Fruit fly (Drosophila melanogaster) whole organism, embryonic: ENCODE results near the gene pnr.

Source experiments
- B-H2 ChIP-seq: fragments of 200-800 bp; sonication (Bioruptor generic); optimal IDR thresholded peaks from 2 replicates; lab custom pipeline; 2018; ENCODE audit warnings: missing biosample characterization, mild to moderate bottlenecking, missing genetic modification characterization
- CG10654 ChIP-seq: fragments of 200-800 bp; sonication (Bioruptor generic); optimal IDR thresholded peaks from 2 replicates; lab custom pipeline; 2016; ENCODE audit warnings: missing biosample characterization, missing genetic modification characterization
- CG10959 ChIP-seq: fragments of 200-800 bp; sonication (Bioruptor generic); IDR thresholded peaks from 2 replicates; pipeline ENCODE4 v1.3.6; 2022; ENCODE audit warnings: missing biosample characterization, missing genetic modification characterization
- CG11093 ChIP-seq: fragments of 200-800 bp; sonication (Bioruptor generic); IDR thresholded peaks from 3 replicates; pipeline ENCODE4 v1.3.6; 2022; ENCODE audit warnings: missing biosample characterization, missing genetic modification characterization
- CG11504 ChIP-seq: fragments of 200-800 bp; sonication (Bioruptor generic); optimal IDR thresholded peaks from 3 replicates; lab custom pipeline; 2019; ENCODE audit warnings: missing biosample characterization, mild to moderate bottlenecking, missing genetic modification characterization, moderate library complexity
- CG12659 ChIP-seq: fragments of 200-800 bp; sonication (Bioruptor generic); optimal IDR thresholded peaks from 3 replicates; lab custom pipeline; 2017; ENCODE audit warnings: mild to moderate bottlenecking, missing biosample characterization, missing genetic modification reagents, missing genetic modification characterization
- CG12942 ChIP-seq: fragments of 200-800 bp; sonication (Bioruptor generic); optimal IDR thresholded peaks from 3 replicates; lab custom pipeline; 2016; ENCODE audit warnings: missing biosample characterization, missing genetic modification characterization
- CG13424 ChIP-seq: fragments of 200-800 bp; sonication (Bioruptor generic); optimal IDR thresholded peaks from 2 replicates; lab custom pipeline; 2019; ENCODE audit warnings: missing biosample characterization, mild to moderate bottlenecking, missing genetic modification characterization, moderate library complexity
- CG13624 ChIP-seq: fragments of 200-800 bp; sonication (Bioruptor generic); optimal IDR thresholded peaks from 2 replicates; lab custom pipeline; 2016; ENCODE audit warnings: missing biosample characterization, missing genetic modification characterization
- CG15696 ChIP-seq: fragments of 200-800 bp; sonication (Bioruptor generic); optimal IDR thresholded peaks from 2 replicates; lab custom pipeline; 2019; ENCODE audit warnings: missing biosample characterization, mild to moderate bottlenecking, missing genetic modification characterization, moderate library complexity
- CG17829 ChIP-seq: fragments of 200-800 bp; optimal IDR thresholded peaks from 2 replicates; lab custom pipeline; 2019; ENCODE audit warnings: missing biosample characterization, mild to moderate bottlenecking, missing genetic modification characterization, moderate library complexity
- CG1792 ChIP-seq: fragments of 200-800 bp; sonication (Bioruptor generic); optimal IDR thresholded peaks from 2 replicates; lab custom pipeline; 2016; ENCODE audit warnings: missing biosample characterization, missing genetic modification characterization
- CG2712 ChIP-seq: fragments of 200-800 bp; optimal IDR thresholded peaks from 3 replicates; lab custom pipeline; 2019; ENCODE audit warnings: missing biosample characterization, mild to moderate bottlenecking, missing genetic modification characterization, moderate library complexity
- CG30403 ChIP-seq: fragments of 200-800 bp; sonication (Bioruptor generic); optimal IDR thresholded peaks from 3 replicates; lab custom pipeline; 2016; ENCODE audit warnings: missing biosample characterization, missing genetic modification characterization
- CG30431 ChIP-seq: fragments of 200-800 bp; sonication (Bioruptor generic); optimal IDR thresholded peaks from 2 replicates; lab custom pipeline; 2017; ENCODE audit warnings: missing biosample characterization, missing genetic modification characterization
- CG32532 ChIP-seq: fragments of 200-800 bp; sonication (Bioruptor generic); IDR thresholded peaks from 2 replicates; pipeline ENCODE4 v1.3.6; 2022; ENCODE audit warnings: missing biosample characterization, missing genetic modification characterization
- CG3281 ChIP-seq: fragments of 200-800 bp; sonication (Bioruptor generic); optimal IDR thresholded peaks from 3 replicates; lab custom pipeline; 2017; ENCODE audit warnings: missing biosample characterization, mild to moderate bottlenecking, missing genetic modification characterization
- CG3726 ChIP-seq: fragments of 200-800 bp; sonication (Bioruptor generic); IDR thresholded peaks from 3 replicates; pipeline ENCODE4, ENCODE4 v1.3.6; 2022; ENCODE audit warnings: missing biosample characterization, missing genetic modification characterization
- CG3995 ChIP-seq: fragments of 200-800 bp; sonication (Bioruptor generic); optimal IDR thresholded peaks from 3 replicates; lab custom pipeline; 2016; ENCODE audit warnings: missing biosample characterization, missing genetic modification characterization
- CG7786 ChIP-seq: fragments of 200-800 bp; sonication (Bioruptor generic); optimal IDR thresholded peaks from 2 replicates; lab custom pipeline; 2016; ENCODE audit warnings: missing biosample characterization, missing genetic modification characterization
- CG7839 ChIP-seq: fragments of 200-800 bp; sonication (Bioruptor generic); optimal IDR thresholded peaks from 3 replicates; lab custom pipeline; 2018; ENCODE audit warnings: missing biosample characterization, mild to moderate bottlenecking, missing genetic modification characterization, moderate library complexity
- CG8765 ChIP-seq: fragments of 200-800 bp; sonication (Bioruptor generic); IDR thresholded peaks from 2 replicates; pipeline ENCODE4 v1.3.6; 2022; ENCODE audit warnings: missing biosample characterization, missing genetic modification characterization
- CG8924 ChIP-seq: fragments of 200-800 bp; optimal IDR thresholded peaks from 3 replicates; lab custom pipeline; 2019; ENCODE audit warnings: missing biosample characterization, mild to moderate bottlenecking, missing genetic modification characterization, moderate library complexity
- D ChIP-seq, 2 experiments: fragments of 200-800 bp in 1 of 2; fragments of >200 bp in 1 of 2; sonication (Bioruptor generic) in 1 of 2; optimal IDR thresholded peaks; 2 replicates in 1 of 2; 3 replicates in 1 of 2; lab custom pipeline; 2017; ENCODE audit warnings: mild to moderate bottlenecking in 1 of 2, missing biosample characterization in 1 of 2, missing genetic modification characterization in 1 of 2, missing genetic modification reagents in 1 of 2
- Drgx ChIP-seq: fragments of 200-800 bp; sonication (Bioruptor generic); IDR thresholded peaks from 2 replicates; pipeline ENCODE4 v1.3.6; 2022; ENCODE audit warnings: missing biosample characterization, missing genetic modification characterization
- Hmr ChIP-seq: fragments of 200-800 bp; sonication (Bioruptor generic); optimal IDR thresholded peaks from 3 replicates; lab custom pipeline; 2017; ENCODE audit warnings: mild to moderate bottlenecking, missing biosample characterization, missing genetic modification reagents, missing genetic modification characterization
- Lpt ChIP-seq: fragments of >200 bp; optimal IDR thresholded peaks from 2 replicates; lab custom pipeline; 2018; ENCODE audit warnings: missing biosample characterization, missing genetic modification characterization
- PHDP ChIP-seq: fragments of 200-800 bp; sonication (Bioruptor generic); optimal IDR thresholded peaks from 3 replicates; lab custom pipeline; 2018; ENCODE audit warnings: missing biosample characterization, mild to moderate bottlenecking, missing genetic modification characterization, moderate library complexity
- Spps ChIP-seq: fragments of 200-800 bp; sonication (Bioruptor generic); optimal IDR thresholded peaks from 2 replicates; lab custom pipeline; 2018; ENCODE audit warnings: missing biosample characterization, mild to moderate bottlenecking, missing genetic modification characterization
- Ssrp ChIP-seq: fragments of 200-800 bp; sonication (Bioruptor generic); optimal IDR thresholded peaks from 2 replicates; lab custom pipeline; 2018; ENCODE audit warnings: missing biosample characterization, mild to moderate bottlenecking, missing genetic modification characterization, moderate library complexity
- ash1 ChIP-seq: fragments of 200-800 bp; sonication (Bioruptor generic); optimal IDR thresholded peaks from 2 replicates; lab custom pipeline; 2018; ENCODE audit warnings: missing biosample characterization, mild to moderate bottlenecking, missing genetic modification characterization
- cad ChIP-seq: fragments of >200 bp; optimal IDR thresholded peaks from 2 replicates; lab custom pipeline; 2017; ENCODE audit warnings: missing biosample characterization, missing genetic modification characterization
- crol ChIP-seq: fragments of 200-800 bp; sonication (Bioruptor generic); IDR thresholded peaks from 2 replicates; pipeline ENCODE4 v1.3.6; 2022; ENCODE audit warnings: missing biosample characterization, missing genetic modification characterization
- dm ChIP-seq: fragments of 200-800 bp; sonication (Bioruptor generic); optimal IDR thresholded peaks from 3 replicates; lab custom pipeline; 2016; ENCODE audit warnings: missing biosample characterization, missing genetic modification characterization
- gem ChIP-seq: fragments of 200-800 bp; sonication (Bioruptor generic); optimal IDR thresholded peaks from 2 replicates; lab custom pipeline; 2019; ENCODE audit warnings: missing biosample characterization, mild to moderate bottlenecking, missing genetic modification characterization, moderate library complexity
- gsb-n ChIP-seq: fragments of 200-800 bp; sonication (Bioruptor generic); optimal IDR thresholded peaks from 3 replicates; lab custom pipeline; 2018; ENCODE audit warnings: missing biosample characterization, mild to moderate bottlenecking, missing genetic modification characterization
- hkb ChIP-seq, 2 experiments: fragments of 200-800 bp in 1 of 2; fragments of >200 bp in 1 of 2; sonication (Bioruptor generic) in 1 of 2; IDR thresholded peaks in 1 of 2; optimal IDR thresholded peaks in 1 of 2; 2 replicates each; pipeline versions ENCODE4 v1.3.6 to Lab custom; 2017 to 2022; ENCODE audit warnings: missing biosample characterization in 1 of 2, missing genetic modification characterization in 1 of 2
- lilli ChIP-seq: fragments of 200-800 bp; sonication (Bioruptor generic); optimal IDR thresholded peaks from 3 replicates; lab custom pipeline; 2016; ENCODE audit warnings: missing biosample characterization, missing genetic modification characterization
- lola ChIP-seq, 3 experiments: fragments of >200 bp in 2 of 3; fragments of 200-800 bp in 1 of 3; sonication (Bioruptor generic) in 1 of 3; optimal IDR thresholded peaks; 2 replicates each; lab custom pipeline; 2017 to 2019; ENCODE audit warnings: missing biosample characterization in 3 of 3, missing genetic modification characterization in 3 of 3, mild to moderate bottlenecking in 1 of 3, moderate library complexity in 1 of 3
- mld ChIP-seq: fragments of 200-800 bp; sonication (Bioruptor generic); IDR thresholded peaks from 3 replicates; pipeline ENCODE4 v1.3.6; 2022; ENCODE audit warnings: missing biosample characterization, missing genetic modification characterization; ENCODE audit not compliant: partially characterized antibody
- org-1 ChIP-seq: fragments of 200-800 bp; sonication (Bioruptor generic); optimal IDR thresholded peaks from 2 replicates; lab custom pipeline; 2017; ENCODE audit warnings: missing biosample characterization, missing genetic modification characterization
- pan ChIP-seq, 4 experiments: fragments of >200 bp in 3 of 4; fragments of 200-800 bp in 1 of 4; sonication (Bioruptor generic) in 1 of 4; optimal IDR thresholded peaks in 3 of 4; IDR thresholded peaks in 1 of 4; 2 replicates each; pipeline versions ENCODE4 v1.3.6 to Lab custom; 2017 to 2022; ENCODE audit warnings: missing biosample characterization in 2 of 4, missing genetic modification characterization in 2 of 4, mixed read lengths in 1 of 4
- row ChIP-seq: fragments of 200-800 bp; sonication (Bioruptor generic); IDR thresholded peaks from 3 replicates; pipeline ENCODE4 v1.3.6; 2022; ENCODE audit warnings: missing biosample characterization, missing genetic modification characterization
- slp2 ChIP-seq: fragments of 200-800 bp; sonication (Bioruptor generic); optimal IDR thresholded peaks from 2 replicates; lab custom pipeline; 2016; ENCODE audit warnings: missing biosample characterization, missing genetic modification characterization
- so ChIP-seq: fragments of 200-800 bp; sonication (Bioruptor generic); IDR thresholded peaks from 3 replicates; pipeline ENCODE4 v1.3.6; 2022; ENCODE audit warnings: missing biosample characterization, missing genetic modification characterization
- trem ChIP-seq: fragments of 200-800 bp; optimal IDR thresholded peaks from 3 replicates; lab custom pipeline; 2019; ENCODE audit warnings: missing biosample characterization, mild to moderate bottlenecking, missing genetic modification characterization, moderate library complexity
- trh ChIP-seq: fragments of 200-800 bp; sonication (Bioruptor generic); optimal IDR thresholded peaks from 2 replicates; lab custom pipeline; 2016; ENCODE audit warnings: missing biosample characterization, missing genetic modification characterization
- unpg ChIP-seq: fragments of 200-800 bp; sonication (Bioruptor generic); optimal IDR thresholded peaks from 3 replicates; lab custom pipeline; 2018; ENCODE audit warnings: missing biosample characterization, mild to moderate bottlenecking, missing genetic modification characterization, moderate library complexity

Gene pnr

DNA sequence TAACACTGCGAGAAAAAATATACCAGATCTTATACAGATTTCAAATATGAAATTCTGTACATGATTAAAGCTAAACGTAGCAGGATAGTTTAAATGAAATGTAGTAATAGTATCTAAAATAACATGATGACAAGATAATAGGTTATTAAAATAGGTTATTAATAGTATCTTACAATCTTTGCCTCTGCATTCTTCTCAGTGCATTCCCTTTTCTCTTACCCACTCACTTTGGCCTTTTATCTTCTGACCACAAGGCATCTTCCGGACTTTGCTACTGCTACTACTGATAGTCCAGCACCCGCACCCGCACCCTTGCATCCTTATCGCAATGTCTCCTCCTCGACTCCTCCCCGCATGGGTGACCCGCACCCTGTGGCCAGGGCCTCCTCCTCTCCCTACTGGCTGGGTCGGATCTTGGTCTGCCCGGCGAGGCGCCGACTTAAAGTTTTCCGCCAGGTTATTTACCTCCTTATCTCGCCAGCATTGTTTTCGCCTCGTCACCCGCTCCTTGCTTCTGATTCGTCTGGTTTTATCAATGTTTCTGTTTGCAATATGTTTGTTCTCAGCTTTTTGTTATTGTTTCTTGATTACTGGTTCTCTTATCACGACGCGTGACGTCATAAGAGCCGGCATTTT lies 41.3 kb upstream of the pnr start (continued):
- TF ChIP-seq pan (optimal IDR thresholded peaks at IDR 0.05; lab: Kevin White, UChicago) = no peak
- peak in 1 of 2 experiments; percentile 39 for TF ChIP-seq pan (GFP tag; optimal IDR thresholded peaks at IDR 0.05 in 1 of 2, IDR thresholded peaks at IDR 0.05 in 1 of 2)
- peak; percentile 41 for TF ChIP-seq PHDP (tag; lab: Kevin White, UChicago)
- TF ChIP-seq gem (tag; lab: Kevin White, UChicago) = peak; percentile 79
- no peak for TF ChIP-seq CG11093
- TF ChIP-seq CG8924 (tag; lab: Kevin White, UChicago) = peak; percentile 63
- TF ChIP-seq Spps (tag; lab: Kevin White, UChicago) = peak; percentile 27
- peak; percentile 68 for TF ChIP-seq CG11504
- no peak for TF ChIP-seq mld
- 0 out of 3 replicates have a peak, but pooled peaks have one; percentile 18 for TF ChIP-seq CG3726
- TF ChIP-seq row (GFP tag; lab: Robert Waterston, UW) = peak; percentile 69; the same call in 2 of the 3 replicates
- TF ChIP-seq CG12942 = peak; percentile 5
- TF ChIP-seq CG8765 (GFP tag; lab: Robert Waterston, UW) = no peak
- TF ChIP-seq org-1 (GFP tag; lab: Kevin White, UChicago) = peak; percentile 19
- peak; percentile 7 for TF ChIP-seq slp2 (GFP tag; lab: Kevin White, UChicago)
- no peak for TF ChIP-seq B-H2 (GFP tag; lab: Kevin White, UChicago)
- peak; percentile 38 for TF ChIP-seq Ssrp (tag; lab: Kevin White, UChicago)
- peak; percentile 33 for TF ChIP-seq CG30403 (GFP tag; lab: Kevin White, UChicago)
- no peak for TF ChIP-seq CG3995 (GFP tag; lab: Kevin White, UChicago)
- no peak for TF ChIP-seq CG30431 (GFP tag; lab: Kevin White, UChicago)
- peak; percentile 24 for TF ChIP-seq CG3281 (GFP tag; lab: Kevin White, UChicago)
- TF ChIP-seq Drgx (GFP tag; lab: Robert Waterston, UW) = peak; percentile 80
- no peak for TF ChIP-seq dm
- peak; percentile 40; the same call in 1 of the 2 replicates for TF ChIP-seq CG32532 (GFP tag; lab: Robert Waterston, UW)
- TF ChIP-seq CG7786 = peak; percentile 32
- TF ChIP-seq gsb-n (tag; lab: Kevin White, UChicago) = peak; percentile 26
- TF ChIP-seq CG10959 (GFP tag; lab: Robert Waterston, UW) = 0 out of 2 replicates have a peak, but pooled peaks have one; percentile 31
- TF ChIP-seq Hmr (GFP tag; lab: Kevin White, UChicago) = peak; percentile 34
- TF ChIP-seq CG7839 (tag; lab: Kevin White, UChicago) = peak; percentile 66
- TF ChIP-seq hkb (optimal IDR thresholded peaks at IDR 0.05; lab: Kevin White, UChicago) = no peak
- TF ChIP-seq hkb (GFP tag; IDR thresholded peaks at IDR 0.05; lab: Robert Waterston, UW) = peak; percentile 23; the same call in 1 of the 2 replicates
- peak; percentile 53 for TF ChIP-seq CG13424
- peak; percentile 33 for TF ChIP-seq lilli (GFP tag; lab: Kevin White, UChicago)
- no peak for TF ChIP-seq Lpt (GFP tag; lab: Kevin White, UChicago)
- TF ChIP-seq trem = peak; percentile 39
- TF ChIP-seq crol (GFP tag; lab: Robert Waterston, UW) = peak; percentile 93
- no peak for TF ChIP-seq trh
- TF ChIP-seq CG1792 (GFP tag; lab: Kevin White, UChicago) = no peak
- TF ChIP-seq unpg = peak; percentile 66
- no peak for TF ChIP-seq CG10654 (GFP tag; lab: Kevin White, UChicago)
- TF ChIP-seq so (GFP tag; lab: Robert Waterston, UW) = 0 out of 3 replicates have a peak, but pooled peaks have one; percentile 26
- no peak for TF ChIP-seq D (optimal IDR thresholded peaks at IDR 0.05; lab: Kevin White, UChicago)
- peak; percentile 12 for TF ChIP-seq D (GFP tag; optimal IDR thresholded peaks at IDR 0.05; lab: Kevin White, UChicago)
- peak; percentile 39 for TF ChIP-seq CG12659 (GFP tag; lab: Kevin White, UChicago)
- no peak for TF ChIP-seq cad
- TF ChIP-seq CG2712 (tag; lab: Kevin White, UChicago) = peak; percentile 78
- TF ChIP-seq CG15696 (tag; lab: Kevin White, UChicago) = peak; percentile 54
- TF ChIP-seq CG13624 (GFP tag; lab: Kevin White, UChicago) = no peak
- peak; percentile 58 for TF ChIP-seq CG17829 (tag; lab: Kevin White, UChicago)
- TF ChIP-seq lola (GFP tag; optimal IDR thresholded peaks at IDR 0.05; lab: Kevin White, UChicago) = peak in 1 of 3 experiments; percentile 72
- TF ChIP-seq ash1 = no peak
